Worm (Caenorhabditis elegans) whole organism, L3 larva: ENCODE results near the gene lim-4.

Experiments
- aly-2 ChIP-seq: fragments of 150-350 bp; optimal IDR thresholded peaks from 2 replicates; lab custom pipeline; 2014; ENCODE audit warnings: missing biosample characterization, missing genetic modification characterization
- ama-1 ChIP-seq: fragments of 150-350 bp; optimal IDR thresholded peaks from 2 replicates; lab custom pipeline; 2018
- ceh-16 ChIP-seq: sonication (generic microtip); optimal IDR thresholded peaks from 2 replicates; lab custom pipeline; 2017; ENCODE audit warnings: missing biosample characterization, missing genetic modification characterization
- ceh-82 ChIP-seq: fragments of 150-350 bp; optimal IDR thresholded peaks from 2 replicates; lab custom pipeline; 2014; ENCODE audit warnings: missing biosample characterization, missing genetic modification characterization
- ceh-9 ChIP-seq: sonication (generic microtip); optimal IDR thresholded peaks from 2 replicates; lab custom pipeline; 2018; ENCODE audit warnings: missing biosample characterization, missing genetic modification characterization
- daf-12 ChIP-seq: fragments of 150-350 bp; optimal IDR thresholded peaks from 2 replicates; lab custom pipeline; 2014; ENCODE audit warnings: missing biosample characterization, missing genetic modification reagents, missing genetic modification characterization
- egl-27 ChIP-seq: sonication (generic microtip); optimal IDR thresholded peaks from 4 replicates; lab custom pipeline; 2017; ENCODE audit warnings: missing biosample characterization, missing genetic modification reagents, missing genetic modification characterization
- egl-5 ChIP-seq: fragments of 150-350 bp; optimal IDR thresholded peaks from 2 replicates; lab custom pipeline; 2017; ENCODE audit warnings: missing biosample characterization, missing genetic modification reagents, missing genetic modification characterization, inconsistent platforms
- elt-1 ChIP-seq: fragments of 150-350 bp; optimal IDR thresholded peaks from 2 replicates; lab custom pipeline; 2014; ENCODE audit warnings: missing biosample characterization, missing genetic modification characterization
- elt-2 ChIP-seq: sonication (generic microtip); optimal IDR thresholded peaks from 2 replicates; lab custom pipeline; 2016; ENCODE audit warnings: missing genetic modification reagents, mild to moderate bottlenecking, missing genetic modification characterization, missing compliant biosample characterization
- elt-3 ChIP-seq, 3 experiments: fragments of 150-350 bp in 1 of 3; sonication (generic microtip) in 2 of 3; optimal IDR thresholded peaks; 2 replicates in 2 of 3; 4 replicates in 1 of 3; lab custom pipeline; 2014 to 2017; ENCODE audit warnings: missing biosample characterization in 3 of 3, missing genetic modification characterization in 3 of 3
- eor-1 ChIP-seq, 2 experiments: fragments of 150-350 bp; optimal IDR thresholded peaks; 2 replicates each; lab custom pipeline; 2014 to 2018; ENCODE audit warnings: missing biosample characterization in 2 of 2, missing genetic modification characterization in 2 of 2
- fkh-10 ChIP-seq: sonication (generic microtip); optimal IDR thresholded peaks from 2 replicates; lab custom pipeline; 2017; ENCODE audit warnings: missing biosample characterization, missing genetic modification reagents, missing genetic modification characterization
- fkh-2 ChIP-seq: fragments of 150-350 bp; optimal IDR thresholded peaks from 2 replicates; lab custom pipeline; 2014; ENCODE audit warnings: missing biosample characterization, missing genetic modification reagents, missing genetic modification characterization
- fos-1 ChIP-seq: fragments of 150-350 bp; optimal IDR thresholded peaks from 2 replicates; lab custom pipeline; 2014; ENCODE audit warnings: missing biosample characterization, missing genetic modification characterization
- hmg-11 ChIP-seq: sonication (generic microtip); optimal IDR thresholded peaks from 2 replicates; lab custom pipeline; 2016; ENCODE audit warnings: missing genetic modification characterization, missing compliant biosample characterization
- jun-1 ChIP-seq: fragments of 150-350 bp; optimal IDR thresholded peaks from 2 replicates; lab custom pipeline; 2014; ENCODE audit warnings: missing biosample characterization, missing genetic modification reagents, missing genetic modification characterization
- lin-15B ChIP-seq: fragments of 150-350 bp; optimal IDR thresholded peaks from 2 replicates; lab custom pipeline; 2014; ENCODE audit warnings: missing biosample characterization, missing genetic modification characterization
- lin-39 ChIP-seq: fragments of 150-350 bp; optimal IDR thresholded peaks from 2 replicates; lab custom pipeline; 2018; ENCODE audit warnings: missing biosample characterization, missing genetic modification reagents, missing genetic modification characterization
- lsy-12 ChIP-seq: sonication (generic microtip); optimal IDR thresholded peaks from 2 replicates; lab custom pipeline; 2016; ENCODE audit warnings: mild to moderate bottlenecking, missing genetic modification characterization, missing compliant biosample characterization
- mml-1 ChIP-seq: fragments of 150-350 bp; sonication (generic microtip); optimal IDR thresholded peaks from 3 replicates; lab custom pipeline; 2014; ENCODE audit warnings: missing biosample characterization, missing genetic modification characterization
- nfya-1 ChIP-seq: sonication (generic microtip); optimal IDR thresholded peaks from 2 replicates; lab custom pipeline; 2017; ENCODE audit warnings: missing genetic modification characterization, mild to moderate bottlenecking, missing compliant biosample characterization, antibody characterized with exemption, moderate library complexity; ENCODE audit not compliant: insufficient read depth
- nhr-11 ChIP-seq: fragments of 150-350 bp; optimal IDR thresholded peaks from 2 replicates; lab custom pipeline; 2014; ENCODE audit warnings: missing biosample characterization, missing genetic modification characterization
- nhr-23 ChIP-seq: fragments of 150-350 bp; optimal IDR thresholded peaks from 2 replicates; lab custom pipeline; 2014; ENCODE audit warnings: missing biosample characterization, missing genetic modification reagents, missing genetic modification characterization
- nhr-25 ChIP-seq: sonication (generic microtip); optimal IDR thresholded peaks from 2 replicates; lab custom pipeline; 2017; ENCODE audit warnings: missing biosample characterization, missing genetic modification characterization
- nhr-43 ChIP-seq: sonication (generic microtip); optimal IDR thresholded peaks from 2 replicates; lab custom pipeline; 2016; ENCODE audit warnings: mild to moderate bottlenecking, missing genetic modification characterization, missing compliant biosample characterization; ENCODE audit not compliant: poor library complexity, severe bottlenecking
- nhr-67 ChIP-seq: fragments of 150-350 bp; optimal IDR thresholded peaks from 2 replicates; lab custom pipeline; 2014; ENCODE audit warnings: missing biosample characterization, missing genetic modification characterization
- nhr-77 ChIP-seq: fragments of 150-350 bp; optimal IDR thresholded peaks from 2 replicates; lab custom pipeline; 2014; ENCODE audit warnings: missing biosample characterization, missing genetic modification characterization
- pha-4 ChIP-seq: fragments of 150-350 bp; optimal IDR thresholded peaks from 2 replicates; lab custom pipeline; 2014; ENCODE audit warnings: missing biosample characterization, missing genetic modification reagents, missing genetic modification characterization
- pqm-1 ChIP-seq: fragments of 150-350 bp; optimal IDR thresholded peaks from 2 replicates; lab custom pipeline; 2017; ENCODE audit warnings: missing biosample characterization, missing genetic modification characterization, inconsistent platforms
- sea-2 ChIP-seq: fragments of 150-350 bp; sonication (generic microtip); optimal IDR thresholded peaks from 4 replicates; lab custom pipeline; 2014; ENCODE audit warnings: missing biosample characterization, missing genetic modification reagents, missing genetic modification characterization
- skn-1 ChIP-seq: fragments of 150-350 bp; optimal IDR thresholded peaks from 2 replicates; lab custom pipeline; 2014; ENCODE audit warnings: missing biosample characterization, missing genetic modification characterization
- snpc-4 ChIP-seq: fragments of 150-350 bp; optimal IDR thresholded peaks from 2 replicates; lab custom pipeline; 2014; ENCODE audit warnings: missing biosample characterization, missing genetic modification characterization
- tbx-2 ChIP-seq: sonication (generic microtip); optimal IDR thresholded peaks from 2 replicates; lab custom pipeline; 2016; ENCODE audit warnings: mild to moderate bottlenecking, missing genetic modification characterization, missing compliant biosample characterization
- unc-39 ChIP-seq: sonication (generic microtip); optimal IDR thresholded peaks from 4 replicates; lab custom pipeline; 2017; ENCODE audit warnings: missing biosample characterization, missing genetic modification characterization
- unc-62 ChIP-seq: fragments of 150-350 bp; sonication (generic microtip); optimal IDR thresholded peaks from 4 replicates; lab custom pipeline; 2014; ENCODE audit warnings: missing biosample characterization, missing genetic modification reagents, missing genetic modification characterization
- zag-1 ChIP-seq: fragments of 150-350 bp; optimal IDR thresholded peaks from 2 replicates; lab custom pipeline; 2014; ENCODE audit warnings: missing biosample characterization, missing genetic modification characterization
- ztf-11 ChIP-seq: fragments of 150-350 bp; optimal IDR thresholded peaks from 2 replicates; lab custom pipeline; 2014; ENCODE audit warnings: missing biosample characterization, missing genetic modification characterization
- ztf-4 ChIP-seq: fragments of 150-350 bp; optimal IDR thresholded peaks from 2 replicates; lab custom pipeline; 2014; ENCODE audit warnings: missing biosample characterization, missing genetic modification characterization

Gene lim-4

ce11 chrX:3833964-3834840 lies 39.1 kb downstream of the lim-4 start:
- TF ChIP-seq elt-1 (tag; lab: Kevin White, UChicago) (no peak), pha-4 (tag; lab: Kevin White, UChicago) (peak; percentile 84), lin-15B (no peak), eor-1 (tag; optimal IDR thresholded peaks at IDR 0.05; lab: Kevin White, UChicago) (no peak), ztf-4 (no peak), nfya-1 (tag; lab: Kevin White, UChicago) (no peak)

- TF ChIP-seq mml-1 (tag; lab: Kevin White, UChicago) = no peak
- TF ChIP-seq daf-12 (tag; lab: Kevin White, UChicago) = no peak
- no peak for TF ChIP-seq snpc-4
- TF ChIP-seq nhr-43 (tag; lab: Kevin White, UChicago) = peak; percentile 4
- peak; percentile 56 for TF ChIP-seq pqm-1 (tag; lab: Kevin White, UChicago)
- no peak for TF ChIP-seq ceh-9 (tag; lab: Kevin White, UChicago)
- TF ChIP-seq elt-3 (tag; optimal IDR thresholded peaks at IDR 0.05; lab: Kevin White, UChicago) = no peak
- TF ChIP-seq ama-1 (lab: Kevin White, UChicago) = peak; percentile 43
- TF ChIP-seq nfya-1 (tag; lab: Kevin White, UChicago) = peak; percentile 39
- no peak for TF ChIP-seq fkh-2 (tag; lab: Kevin White, UChicago)
- no peak for TF ChIP-seq unc-62
- TF ChIP-seq pha-4 (tag; lab: Kevin White, UChicago) = peak; percentile 67
- TF ChIP-seq ztf-4 = no peak
- peak; percentile 3 for TF ChIP-seq jun-1
- TF ChIP-seq aly-2 = no peak
- no peak for TF ChIP-seq nhr-23 (tag; lab: Kevin White, UChicago)
- TF ChIP-seq ceh-16 (tag; lab: Kevin White, UChicago) = no peak
- no peak for TF ChIP-seq zag-1 (tag; lab: Kevin White, UChicago)
- peak; percentile 93 for TF ChIP-seq elt-2 (tag; lab: Kevin White, UChicago)
- TF ChIP-seq nhr-67 (tag; lab: Kevin White, UChicago) = no peak
- TF ChIP-seq nhr-25 (tag; lab: Kevin White, UChicago) = peak; percentile 39
- no peak for TF ChIP-seq nhr-11 (tag; lab: Kevin White, UChicago)
- TF ChIP-seq fkh-10 = no peak
- TF ChIP-seq eor-1 (tag; optimal IDR thresholded peaks at IDR 0.05; lab: Kevin White, UChicago) = no peak
- TF ChIP-seq lsy-12 (tag; lab: Kevin White, UChicago) = peak; percentile 6
- no peak for TF ChIP-seq ztf-11 (tag; lab: Kevin White, UChicago)
- no peak for TF ChIP-seq lin-39 (tag; lab: Kevin White, UChicago)
- TF ChIP-seq skn-1 = no peak
- TF ChIP-seq egl-27 (tag; lab: Kevin White, UChicago) = peak; percentile 56
- no peak for TF ChIP-seq nhr-77
- no peak for TF ChIP-seq egl-5
- TF ChIP-seq ceh-82 (tag; lab: Kevin White, UChicago) = no peak
These were observed 41.2 kb downstream of the lim-4 start for ce11 chrX:3832059-3832641.

ce11 chrX:3830872-3831271 lies 42.5 kb downstream of the lim-4 start:
- peak; percentile 14 for TF ChIP-seq elt-2 (tag; lab: Kevin White, UChicago)
- no peak for TF ChIP-seq fkh-2 (tag; lab: Kevin White, UChicago)
- TF ChIP-seq egl-5 = no peak
- TF ChIP-seq lin-39 (tag; lab: Kevin White, UChicago) = no peak
- peak; percentile 45 for TF ChIP-seq pha-4 (tag; lab: Kevin White, UChicago)
- no peak for TF ChIP-seq tbx-2 (tag; lab: Kevin White, UChicago)

- TF ChIP-seq pha-4 (tag; lab: Kevin White, UChicago) (peak; percentile 83), unc-39 (tag; lab: Kevin White, UChicago) (no peak), mml-1 (tag; lab: Kevin White, UChicago) (no peak), skn-1 (peak; percentile 39), egl-27 (tag; lab: Kevin White, UChicago) (peak; percentile 37), elt-2 (tag; lab: Kevin White, UChicago) (peak; percentile 98), jun-1 (peak; percentile 81), fos-1 (tag; lab: Kevin White, UChicago) (no peak), pqm-1 (tag; lab: Kevin White, UChicago) (peak; percentile 98), fkh-2 (tag; lab: Kevin White, UChicago) (no peak), hmg-11 (no peak), sea-2 (GFP tag; lab: Kevin White, UChicago) (no peak)
These were observed 43.7 kb downstream of the lim-4 start for ce11 chrX:3829605-3830004.
